Worm (Caenorhabditis elegans) whole organism, midembryonic: ENCODE data around the gene nas-12.

Experiments used
- T22C8.4 ChIP-seq: fragments of 200-800 bp; sonication (Bioruptor generic); IDR thresholded peaks from 2 replicates; pipeline ENCODE4 v1.3.6; 2022; ENCODE audit warnings: missing genetic modification characterization, missing compliant biosample characterization
- cog-1 ChIP-seq: sonication (generic microtip); optimal IDR thresholded peaks from 2 replicates; lab custom pipeline; 2016; ENCODE audit warnings: missing genetic modification characterization, missing compliant biosample characterization
- flt-1 ChIP-seq: fragments of 200-800 bp; sonication (Bioruptor generic); IDR thresholded peaks from 2 replicates; pipeline ENCODE4 v1.3.6; 2022; ENCODE audit warnings: missing genetic modification characterization, missing compliant biosample characterization
- med-1 ChIP-seq: sonication (generic microtip); optimal IDR thresholded peaks from 2 replicates; lab custom pipeline; 2017; ENCODE audit warnings: missing genetic modification characterization, mild to moderate bottlenecking, missing compliant biosample characterization, antibody characterized with exemption, missing genetic modification reagents; ENCODE audit not compliant: insufficient read depth
- tab-1 ChIP-seq: fragments of 200-800 bp; sonication (Bioruptor generic); IDR thresholded peaks from 2 replicates; pipeline ENCODE4 v1.3.6; 2022; ENCODE audit warnings: missing genetic modification characterization, missing compliant biosample characterization
- ztf-23 ChIP-seq: fragments of 200-800 bp; sonication (Bioruptor generic); IDR thresholded peaks from 2 replicates; pipeline ENCODE4 v1.3.6; 2022; ENCODE audit warnings: missing genetic modification reagents, missing genetic modification characterization, missing compliant biosample characterization
- ztf-29 ChIP-seq: fragments of 200-800 bp; sonication (Bioruptor generic); IDR thresholded peaks from 2 replicates; pipeline ENCODE4 v1.3.6; 2022; ENCODE audit warnings: missing genetic modification reagents, missing genetic modification characterization, missing compliant biosample characterization

ce11 chrIV:10174932-10175732, 48.7 kb upstream of the nas-12 start:
- TF ChIP-seq tab-1 (GFP tag; lab: Robert Waterston, UW) (0 out of 2 replicates have a peak, but pooled peaks have one; percentile 45), cog-1 (tag; lab: Kevin White, UChicago) (peak; percentile 2), ztf-23 (GFP tag; lab: Robert Waterston, UW) (peak; percentile 55; the same call in 1 of the 2 replicates), med-1 (GFP tag; lab: Kevin White, UChicago) (no peak), flt-1 (GFP tag; lab: Robert Waterston, UW) (no peak), ztf-29 (GFP tag; lab: Robert Waterston, UW) (no peak), T22C8.4 (GFP tag; lab: Robert Waterston, UW) (peak; percentile 73)
